Worm (Caenorhabditis elegans): Measurements from ENCODE around the gene F10G2.2.

Gene F10G2.2

ce11 chrV:7379384-7379783 lies 48.4 kb downstream of the F10G2.2 start, which contains the start of gene srsx-24:
srsx-24 (minus strand) TSS chrV:7379484.
- TF ChIP-seq ztf-29 (GFP tag; IDR thresholded peaks at IDR 0.05) (no peak), T22C8.4 (GFP tag; IDR thresholded peaks at IDR 0.05) (no peak), ref-1 (GFP tag; conservative IDR thresholded peaks at IDR 0.05) (no peak), flt-1 (GFP tag; IDR thresholded peaks at IDR 0.05) (no peak), klf-2 (GFP tag; conservative IDR thresholded peaks at IDR 0.05) (no peak), ztf-23 (GFP tag; IDR thresholded peaks at IDR 0.05) (no peak), tab-1 (GFP tag; IDR thresholded peaks at IDR 0.05) (no peak), cog-1 (tag; optimal IDR thresholded peaks at IDR 0.05) (no peak), med-1 (GFP tag; optimal IDR thresholded peaks at IDR 0.05; ENCODE audit: insufficient read depth) (no peak)

ce11 chrV:7381008-7381407 lies 50.0 kb downstream of the F10G2.2 start, which contains the start of gene C03G6.17:
C03G6.17 (minus strand) TSS chrV:7381108.
- no peak for TF ChIP-seq med-1 (GFP tag; optimal IDR thresholded peaks at IDR 0.05; ENCODE audit: insufficient read depth)

Measured in whole organism, midembryonic.